Fruit fly (Drosophila melanogaster) whole organism, prepupa: ENCODE data around the gene CG12713.
A peak's percentile ranks its signal among the peaks of the same experiment; 100 is the strongest.

Experiments used
- CG10669 ChIP-seq: fragments of 200-800 bp; sonication (Bioruptor generic); optimal IDR thresholded peaks from 3 replicates; lab custom pipeline; 2018; ENCODE audit warnings: missing biosample characterization, mild to moderate bottlenecking, missing genetic modification characterization, moderate library complexity
- CG11294 ChIP-seq: fragments of 200-800 bp; sonication (Bioruptor generic); IDR thresholded peaks from 2 replicates; pipeline ENCODE4 v1.3.6; 2022; ENCODE audit warnings: missing biosample characterization, missing genetic modification characterization
- CG11762 ChIP-seq: fragments of 200-800 bp; sonication (Bioruptor generic); optimal IDR thresholded peaks from 3 replicates; lab custom pipeline; 2016; ENCODE audit warnings: missing biosample characterization, missing genetic modification characterization; ENCODE audit not compliant: insufficient read depth
- CG1621 ChIP-seq: fragments of 200-800 bp; sonication (Bioruptor generic); optimal IDR thresholded peaks from 3 replicates; lab custom pipeline; 2018; ENCODE audit warnings: missing biosample characterization, mild to moderate bottlenecking, missing genetic modification characterization
- CG16779 ChIP-seq: fragments of 200-800 bp; sonication (Bioruptor generic); optimal IDR thresholded peaks from 3 replicates; lab custom pipeline; 2017; ENCODE audit warnings: missing biosample characterization, mild to moderate bottlenecking, missing genetic modification characterization
- CG3032 ChIP-seq: fragments of 200-800 bp; optimal IDR thresholded peaks from 2 replicates; lab custom pipeline; 2019; ENCODE audit warnings: missing biosample characterization, mild to moderate bottlenecking, missing genetic modification characterization, moderate library complexity
- CG32006 ChIP-seq: fragments of 200-800 bp; sonication (Bioruptor generic); optimal IDR thresholded peaks from 3 replicates; lab custom pipeline; 2017; ENCODE audit warnings: missing biosample characterization, mild to moderate bottlenecking, missing genetic modification characterization
- CG34406 ChIP-seq: fragments of 200-800 bp; sonication (Bioruptor generic); optimal IDR thresholded peaks from 3 replicates; lab custom pipeline; 2016; ENCODE audit warnings: missing biosample characterization, missing genetic modification characterization
- CG4318 ChIP-seq: fragments of 200-800 bp; sonication (Bioruptor generic); optimal IDR thresholded peaks from 3 replicates; lab custom pipeline; 2017; ENCODE audit warnings: missing biosample characterization, mild to moderate bottlenecking, missing genetic modification characterization
- CG6276 ChIP-seq: fragments of 200-800 bp; sonication (Bioruptor generic); optimal IDR thresholded peaks from 2 replicates; lab custom pipeline; 2017; ENCODE audit warnings: missing biosample characterization, mild to moderate bottlenecking, missing genetic modification characterization
- CG6792 ChIP-seq: fragments of 200-800 bp; sonication (Bioruptor generic); optimal IDR thresholded peaks from 3 replicates; lab custom pipeline; 2016; ENCODE audit warnings: missing biosample characterization, missing genetic modification characterization
- CG6808 ChIP-seq: fragments of 200-800 bp; sonication (Bioruptor generic); optimal IDR thresholded peaks from 3 replicates; lab custom pipeline; 2017; ENCODE audit warnings: missing biosample characterization, missing genetic modification characterization, mild to moderate bottlenecking, moderate library complexity, missing genetic modification reagents
- CG6854 ChIP-seq: fragments of 200-800 bp; sonication (Bioruptor generic); optimal IDR thresholded peaks from 2 replicates; lab custom pipeline; 2017; ENCODE audit warnings: missing biosample characterization, mild to moderate bottlenecking, missing genetic modification characterization
- CG7368 ChIP-seq: fragments of 200-800 bp; sonication (Bioruptor generic); optimal IDR thresholded peaks from 3 replicates; lab custom pipeline; 2016; ENCODE audit warnings: missing biosample characterization, missing genetic modification characterization
- CG8119 ChIP-seq: fragments of 200-800 bp; sonication (Bioruptor generic); IDR thresholded peaks from 3 replicates; pipeline ENCODE4 v1.3.6; 2022; ENCODE audit warnings: missing biosample characterization, missing genetic modification characterization
- CG8319 ChIP-seq: fragments of 200-800 bp; sonication (Bioruptor generic); optimal IDR thresholded peaks from 3 replicates; lab custom pipeline; 2016; ENCODE audit warnings: missing biosample characterization, missing genetic modification characterization
- CG9139 ChIP-seq: fragments of 200-800 bp; sonication (Bioruptor generic); optimal IDR thresholded peaks from 3 replicates; lab custom pipeline; 2017; ENCODE audit warnings: missing biosample characterization, mild to moderate bottlenecking, missing genetic modification characterization
- Eip75B ChIP-seq: fragments of 200-800 bp; sonication (Bioruptor generic); optimal IDR thresholded peaks from 3 replicates; lab custom pipeline; 2016; ENCODE audit warnings: missing biosample characterization, missing genetic modification characterization
- Eip78C ChIP-seq: fragments of 200-800 bp; sonication (Bioruptor generic); peaks from one replicate; lab custom pipeline; 2016; ENCODE audit warnings: missing biosample characterization, missing genetic modification characterization
- Eip93F ChIP-seq: fragments of 200-800 bp; sonication (Bioruptor generic); optimal IDR thresholded peaks from 2 replicates; lab custom pipeline; 2016; ENCODE audit warnings: missing biosample characterization, mild to moderate bottlenecking, missing genetic modification characterization
- Ets21C ChIP-seq: fragments of 200-800 bp; sonication (Bioruptor generic); optimal IDR thresholded peaks from 3 replicates; lab custom pipeline; 2016; ENCODE audit warnings: missing biosample characterization, missing genetic modification characterization
- Ets96B ChIP-seq: fragments of 200-800 bp; optimal IDR thresholded peaks from 2 replicates; lab custom pipeline; 2019; ENCODE audit warnings: missing biosample characterization, mild to moderate bottlenecking, missing genetic modification characterization, moderate library complexity
- Hr39 ChIP-seq: fragments of 200-800 bp; sonication (Bioruptor generic); optimal IDR thresholded peaks from 2 replicates; lab custom pipeline; 2016; ENCODE audit warnings: missing biosample characterization, missing genetic modification characterization
- Hr4 ChIP-seq: fragments of 200-800 bp; sonication (Bioruptor generic); optimal IDR thresholded peaks from 3 replicates; lab custom pipeline; 2016; ENCODE audit warnings: missing biosample characterization, missing genetic modification characterization
- Lpt ChIP-seq: fragments of 200-800 bp; sonication (Bioruptor generic); optimal IDR thresholded peaks from 3 replicates; lab custom pipeline; 2016; ENCODE audit warnings: missing biosample characterization, missing genetic modification characterization
- Met ChIP-seq: fragments of 200-800 bp; sonication (Bioruptor generic); optimal IDR thresholded peaks from 3 replicates; lab custom pipeline; 2016; ENCODE audit warnings: missing biosample characterization, missing genetic modification characterization
- OdsH ChIP-seq: fragments of 200-800 bp; sonication (Bioruptor generic); optimal IDR thresholded peaks from 3 replicates; lab custom pipeline; 2016; ENCODE audit warnings: missing biosample characterization, missing genetic modification characterization
- Smox ChIP-seq: fragments of 200-800 bp; sonication (Bioruptor generic); optimal IDR thresholded peaks from 3 replicates; lab custom pipeline; 2016; ENCODE audit warnings: missing biosample characterization, missing genetic modification characterization
- Sox102F ChIP-seq: fragments of 200-800 bp; sonication (Bioruptor generic); optimal IDR thresholded peaks from 2 replicates; lab custom pipeline; 2016; ENCODE audit warnings: missing biosample characterization, mild to moderate bottlenecking, missing genetic modification characterization
- Sox15 ChIP-seq: fragments of 200-800 bp; sonication (Bioruptor generic); optimal IDR thresholded peaks from 3 replicates; lab custom pipeline; 2016; ENCODE audit warnings: missing biosample characterization, missing genetic modification characterization
- achi ChIP-seq: fragments of 200-800 bp; sonication (Bioruptor generic); optimal IDR thresholded peaks from 3 replicates; lab custom pipeline; 2016; ENCODE audit warnings: missing biosample characterization, missing genetic modification characterization
- acj6 ChIP-seq: fragments of 200-800 bp; sonication (Bioruptor generic); optimal IDR thresholded peaks from 3 replicates; lab custom pipeline; 2016; ENCODE audit warnings: missing biosample characterization, missing genetic modification characterization
- cyc ChIP-seq: fragments of 200-800 bp; sonication (Bioruptor generic); optimal IDR thresholded peaks from 3 replicates; lab custom pipeline; 2016; ENCODE audit warnings: missing biosample characterization, missing genetic modification characterization
- dsx ChIP-seq: fragments of 200-800 bp; optimal IDR thresholded peaks from 3 replicates; lab custom pipeline; 2019; ENCODE audit warnings: missing biosample characterization, mild to moderate bottlenecking, missing genetic modification characterization, moderate library complexity; ENCODE audit not compliant: poor library complexity, severe bottlenecking
- eg ChIP-seq: fragments of 200-800 bp; sonication (Bioruptor generic); IDR thresholded peaks from 3 replicates; pipeline ENCODE4 v1.3.6; 2022; ENCODE audit warnings: missing biosample characterization, missing genetic modification characterization
- esn ChIP-seq: fragments of 200-800 bp; sonication (Bioruptor generic); optimal IDR thresholded peaks from 2 replicates; lab custom pipeline; 2016; ENCODE audit warnings: missing biosample characterization, mild to moderate bottlenecking, missing genetic modification characterization, moderate library complexity
- fd59A ChIP-seq: fragments of 200-800 bp; sonication (Bioruptor generic); optimal IDR thresholded peaks from 2 replicates; lab custom pipeline; 2017; ENCODE audit warnings: missing biosample characterization, mild to moderate bottlenecking, missing genetic modification characterization, missing genetic modification reagents
- fkh ChIP-seq: fragments of 200-800 bp; sonication (Bioruptor generic); optimal IDR thresholded peaks from 3 replicates; lab custom pipeline; 2017; ENCODE audit warnings: missing biosample characterization, mild to moderate bottlenecking, missing genetic modification characterization, moderate library complexity
- lz ChIP-seq: fragments of 200-800 bp; sonication (Bioruptor generic); optimal IDR thresholded peaks from 3 replicates; lab custom pipeline; 2016; ENCODE audit warnings: missing biosample characterization, missing genetic modification characterization
- net ChIP-seq: fragments of 200-800 bp; sonication (Bioruptor generic); optimal IDR thresholded peaks from 3 replicates; lab custom pipeline; 2016; ENCODE audit warnings: missing biosample characterization, missing genetic modification characterization
- pdm3 ChIP-seq: fragments of 200-800 bp; sonication (Bioruptor generic); optimal IDR thresholded peaks from 3 replicates; lab custom pipeline; 2016; ENCODE audit warnings: missing biosample characterization, missing genetic modification characterization
- salr ChIP-seq, 2 experiments: fragments of 200-800 bp; sonication (Bioruptor generic); optimal IDR thresholded peaks; 3 replicates each; lab custom pipeline; 2016 to 2018; ENCODE audit warnings: missing biosample characterization in 2 of 2, missing genetic modification characterization in 2 of 2, mild to moderate bottlenecking in 1 of 2
- spab ChIP-seq: fragments of 200-800 bp; sonication (Bioruptor generic); optimal IDR thresholded peaks from 2 replicates; lab custom pipeline; 2017; ENCODE audit warnings: missing biosample characterization, mild to moderate bottlenecking, missing genetic modification characterization, missing genetic modification reagents
- topi ChIP-seq: fragments of 200-800 bp; sonication (Bioruptor generic); optimal IDR thresholded peaks from 3 replicates; lab custom pipeline; 2016; ENCODE audit warnings: missing biosample characterization, missing genetic modification characterization
- vri ChIP-seq: fragments of 200-800 bp; sonication (Bioruptor generic); optimal IDR thresholded peaks from 3 replicates; lab custom pipeline; 2016; ENCODE audit warnings: missing biosample characterization, mild to moderate bottlenecking, missing genetic modification characterization

CG12713 gene

dm6 chr3L:15826347-15826984 lies 5.8 kb upstream of the CG12713 start, which contains the start of the genes DCP2 and dbo (continued):
- peak; percentile 43 for TF ChIP-seq Eip93F (GFP tag; lab: Kevin White, UChicago)
- peak; percentile 61; the same call in 2 of the 3 replicates for TF ChIP-seq CG8119 (GFP tag; lab: Robert Waterston, UW)
- TF ChIP-seq CG16779 (tag; lab: Kevin White, UChicago): no peak
- no peak for TF ChIP-seq CG6854
- no peak for TF ChIP-seq fd59A (GFP tag; lab: Kevin White, UChicago)
- no peak for TF ChIP-seq CG8319
- TF ChIP-seq lz (GFP tag; lab: Kevin White, UChicago): peak; percentile 59
- peak; percentile 57 for TF ChIP-seq CG34406 (GFP tag; lab: Kevin White, UChicago)
- peak; percentile 3 for TF ChIP-seq Eip75B (GFP tag; lab: Kevin White, UChicago)
- no peak for TF ChIP-seq CG7368 (GFP tag; lab: Kevin White, UChicago)
- TF ChIP-seq CG4318 (GFP tag; lab: Kevin White, UChicago): peak; percentile 49
- TF ChIP-seq CG6792 (GFP tag; lab: Kevin White, UChicago): no peak
- peak; percentile 25 for TF ChIP-seq Lpt (GFP tag; lab: Kevin White, UChicago)
- no peak for TF ChIP-seq vri (GFP tag; lab: Kevin White, UChicago)
- TF ChIP-seq net (GFP tag; lab: Kevin White, UChicago): peak; percentile 13
- peak; percentile 79 for TF ChIP-seq Hr4
- peak; percentile 53 for TF ChIP-seq Ets21C (GFP tag; lab: Kevin White, UChicago)
- no peak for TF ChIP-seq fkh
- peak; percentile 59 for TF ChIP-seq Met
- peak; percentile 47 for TF ChIP-seq Sox15
- no peak for TF ChIP-seq dsx (GFP tag; lab: Kevin White, UChicago)

dm6 chr3L:15826985-15827635 lies 5.2 kb upstream of the CG12713 start:
- TF ChIP-seq lz (GFP tag; lab: Kevin White, UChicago): peak; percentile 86
- TF ChIP-seq achi (GFP tag; lab: Kevin White, UChicago): peak; percentile 90
- TF ChIP-seq topi (GFP tag; lab: Kevin White, UChicago): peak; percentile 83
- TF ChIP-seq CG34406 (GFP tag; lab: Kevin White, UChicago): peak; percentile 91
- peak; percentile 78 for TF ChIP-seq Sox15
- TF ChIP-seq esn: peak; percentile 93
- peak; percentile 78 for TF ChIP-seq fd59A (GFP tag; lab: Kevin White, UChicago)
- TF ChIP-seq Smox (GFP tag; lab: Kevin White, UChicago): peak; percentile 86
- peak; percentile 75 for TF ChIP-seq vri (GFP tag; lab: Kevin White, UChicago)
- TF ChIP-seq CG11294 (GFP tag; lab: Robert Waterston, UW): peak; percentile 58; the same call in 1 of the 2 replicates
- peak; percentile 79 for TF ChIP-seq cyc (GFP tag; lab: Kevin White, UChicago)
- TF ChIP-seq CG3032 (tag; lab: Kevin White, UChicago): peak; percentile 90
- peak; percentile 86 for TF ChIP-seq Ets96B (tag; lab: Kevin White, UChicago)
- peak; percentile 94 for TF ChIP-seq CG6808 (GFP tag; lab: Kevin White, UChicago)
- TF ChIP-seq CG11762 (GFP tag; lab: Kevin White, UChicago): peak; percentile 90
- TF ChIP-seq CG32006: peak; percentile 95
- TF ChIP-seq CG9139 (GFP tag; lab: Kevin White, UChicago): no peak
- peak in 1 of 2 experiments; percentile 41 for TF ChIP-seq salr (GFP tag; optimal IDR thresholded peaks at IDR 0.05; lab: Kevin White, UChicago)
- TF ChIP-seq fkh: peak; percentile 68
- TF ChIP-seq Eip78C: peak; percentile 95
- no peak for TF ChIP-seq CG6276 (GFP tag; lab: Kevin White, UChicago)
- peak; percentile 92 for TF ChIP-seq CG6854
- TF ChIP-seq Sox102F (GFP tag; lab: Kevin White, UChicago): peak; percentile 84
- TF ChIP-seq CG6792 (GFP tag; lab: Kevin White, UChicago): peak; percentile 89
- TF ChIP-seq Lpt (GFP tag; lab: Kevin White, UChicago): peak; percentile 75
- TF ChIP-seq OdsH (GFP tag; lab: Kevin White, UChicago): peak; percentile 90
- TF ChIP-seq acj6 (GFP tag; lab: Kevin White, UChicago): peak; percentile 90
- no peak; the same call in 2 of the 3 replicates for TF ChIP-seq eg
- TF ChIP-seq CG8119 (GFP tag; lab: Robert Waterston, UW): peak; percentile 88
- peak; percentile 84 for TF ChIP-seq Hr39
- peak; percentile 78 for TF ChIP-seq CG1621 (tag; lab: Kevin White, UChicago)
- peak; percentile 55 for TF ChIP-seq Ets21C (GFP tag; lab: Kevin White, UChicago)
- peak; percentile 86 for TF ChIP-seq Eip75B (GFP tag; lab: Kevin White, UChicago)
- TF ChIP-seq Met: peak; percentile 88
- peak; percentile 88 for TF ChIP-seq spab
- peak; percentile 88 for TF ChIP-seq CG10669 (GFP tag; lab: Kevin White, UChicago)
- peak; percentile 84 for TF ChIP-seq pdm3 (GFP tag; lab: Kevin White, UChicago)
